Fruit fly (Drosophila melanogaster) whole organism, wandering third instar larva: ENCODE measurements around the gene ari-1.
A peak's percentile ranks its signal among the peaks of the same experiment; 100 is the strongest.

Experiments used
- Abd-B ChIP-seq: fragments of >200 bp; optimal IDR thresholded peaks from 2 replicates; lab custom pipeline; 2017; ENCODE audit warnings: missing biosample characterization, missing genetic modification characterization
- CG32264 ChIP-seq: fragments of 200-800 bp; sonication (Bioruptor generic); optimal IDR thresholded peaks from 2 replicates; lab custom pipeline; 2016; ENCODE audit warnings: missing biosample characterization, missing genetic modification characterization
- CG9705 ChIP-seq: fragments of 200-800 bp; sonication (Bioruptor generic); optimal IDR thresholded peaks from 2 replicates; lab custom pipeline; 2018; ENCODE audit warnings: missing biosample characterization, mild to moderate bottlenecking, missing genetic modification characterization
- CrebA ChIP-seq: fragments of 200-800 bp; sonication (Bioruptor generic); optimal IDR thresholded peaks from 2 replicates; lab custom pipeline; 2016; ENCODE audit warnings: missing biosample characterization, mild to moderate bottlenecking, missing genetic modification characterization, borderline replicate concordance
- Dfd ChIP-seq: fragments of >200 bp; optimal IDR thresholded peaks from 2 replicates; lab custom pipeline; 2017; ENCODE audit warnings: missing biosample characterization, missing genetic modification characterization
- Dif ChIP-seq: fragments of 200-275, 200-300 bp; sonication (Bioruptor generic); optimal IDR thresholded peaks from 2 replicates; lab custom pipeline; 2018; ENCODE audit warnings: missing biosample characterization, missing genetic modification characterization; ENCODE audit not compliant: partially characterized antibody
- GATAd ChIP-seq: sonication (Bioruptor generic); optimal IDR thresholded peaks from 2 replicates; lab custom pipeline; 2016; ENCODE audit warnings: missing biosample characterization, missing genetic modification characterization
- HLH106 ChIP-seq: fragments of 200-800 bp; optimal IDR thresholded peaks from 3 replicates; lab custom pipeline; 2019; ENCODE audit warnings: missing biosample characterization, mild to moderate bottlenecking, missing genetic modification characterization, moderate library complexity
- Hnf4 ChIP-seq: fragments of 200-800 bp; sonication (Bioruptor generic); optimal IDR thresholded peaks from 2 replicates; lab custom pipeline; 2016; ENCODE audit warnings: missing biosample characterization, mild to moderate bottlenecking, missing genetic modification characterization
- Hr78 ChIP-seq: fragments of >200 bp; optimal IDR thresholded peaks from 2 replicates; lab custom pipeline; 2017; ENCODE audit warnings: missing biosample characterization, missing genetic modification characterization
- Hr83 ChIP-seq: fragments of 200-300 bp; sonication (Bioruptor generic); optimal IDR thresholded peaks from 2 replicates; lab custom pipeline; 2016; ENCODE audit warnings: missing biosample characterization, mild to moderate bottlenecking, missing genetic modification characterization, moderate library complexity; ENCODE audit not compliant: poor library complexity, severe bottlenecking
- Myc ChIP-seq: fragments of >200 bp; optimal IDR thresholded peaks from 2 replicates; lab custom pipeline; 2017
- N ChIP-seq: fragments of >200 bp; optimal IDR thresholded peaks from 2 replicates; lab custom pipeline; 2018; ENCODE audit warnings: missing biosample characterization, missing external identifiers, missing genetic modification characterization
- OdsH ChIP-seq: fragments of 200-800 bp; sonication (Bioruptor generic); optimal IDR thresholded peaks from 2 replicates; lab custom pipeline; 2016; ENCODE audit warnings: missing biosample characterization, mild to moderate bottlenecking, missing genetic modification characterization
- Sp1 ChIP-seq: fragments of 200-800 bp; sonication (Bioruptor generic); optimal IDR thresholded peaks from 3 replicates; lab custom pipeline; 2019; ENCODE audit warnings: missing biosample characterization, mild to moderate bottlenecking, missing genetic modification characterization, moderate library complexity
- Vsx2 ChIP-seq: fragments of 200-300, 225-300 bp; sonication (Bioruptor generic); optimal IDR thresholded peaks from 2 replicates; lab custom pipeline; 2018; ENCODE audit warnings: missing biosample characterization, missing genetic modification characterization; ENCODE audit not compliant: partially characterized antibody
- brk ChIP-seq: fragments of 200-800 bp; sonication (Bioruptor generic); optimal IDR thresholded peaks from 2 replicates; lab custom pipeline; 2016; ENCODE audit warnings: missing biosample characterization, mild to moderate bottlenecking, missing genetic modification characterization
- dl ChIP-seq, 2 experiments: fragments of 175-275, 200-275 bp in 1 of 2; fragments of 200-275 bp in 1 of 2; sonication (Bioruptor generic); optimal IDR thresholded peaks; lab custom pipeline; 2018; ENCODE audit warnings: mild to moderate bottlenecking in 2 of 2, missing biosample characterization in 2 of 2, missing genetic modification characterization in 2 of 2, moderate library complexity in 2 of 2; ENCODE audit not compliant: partially characterized antibody in 2 of 2, insufficient read depth in 1 of 2
- dmrt93B ChIP-seq: fragments of 200-800 bp; sonication (Bioruptor generic); optimal IDR thresholded peaks from 2 replicates; lab custom pipeline; 2018; ENCODE audit warnings: missing biosample characterization, mild to moderate bottlenecking, missing genetic modification characterization
- ey ChIP-seq: fragments of 200-800 bp; sonication (Bioruptor generic); optimal IDR thresholded peaks from 2 replicates; lab custom pipeline; 2016; ENCODE audit warnings: missing biosample characterization, missing genetic modification characterization
- foxo ChIP-seq, 2 experiments: fragments of 200-800 bp; sonication (Bioruptor generic); optimal IDR thresholded peaks; 2 replicates in 1 of 2; 3 replicates in 1 of 2; lab custom pipeline; 2016 to 2017; ENCODE audit warnings: missing biosample characterization in 2 of 2, missing genetic modification characterization in 2 of 2
- fru ChIP-seq: fragments of 200-800 bp; sonication (Bioruptor generic); optimal IDR thresholded peaks from 3 replicates; lab custom pipeline; 2016; ENCODE audit warnings: missing biosample characterization, mild to moderate bottlenecking, missing genetic modification characterization
- h ChIP-seq: fragments of 200-800 bp; sonication (Bioruptor generic); optimal IDR thresholded peaks from 3 replicates; lab custom pipeline; 2016; ENCODE audit warnings: missing biosample characterization, mild to moderate bottlenecking, missing genetic modification characterization
- jim ChIP-seq: fragments of 175-275, 200-325 bp; sonication (Bioruptor generic); optimal IDR thresholded peaks from 2 replicates; lab custom pipeline; 2016; ENCODE audit warnings: missing biosample characterization, mild to moderate bottlenecking, missing genetic modification characterization
- lola ChIP-seq: fragments of >200 bp; optimal IDR thresholded peaks from 2 replicates; lab custom pipeline; 2017; ENCODE audit warnings: missing biosample characterization, missing genetic modification characterization
- rgr ChIP-seq: fragments of 200-800 bp; sonication (Bioruptor generic); optimal IDR thresholded peaks from 3 replicates; lab custom pipeline; 2016; ENCODE audit warnings: missing biosample characterization, mild to moderate bottlenecking, missing genetic modification characterization
- sage ChIP-seq: fragments of 200-800 bp; sonication (Bioruptor generic); optimal IDR thresholded peaks from 2 replicates; lab custom pipeline; 2016; ENCODE audit warnings: missing biosample characterization, mild to moderate bottlenecking, missing genetic modification characterization
- sv ChIP-seq: fragments of 200-800 bp; sonication (Bioruptor generic); optimal IDR thresholded peaks from 3 replicates; lab custom pipeline; 2016; ENCODE audit warnings: missing biosample characterization, missing genetic modification characterization
- tai ChIP-seq: sonication (Bioruptor generic); optimal IDR thresholded peaks from 2 replicates; lab custom pipeline; 2016; ENCODE audit warnings: missing biosample characterization, missing genetic modification characterization
- usp ChIP-seq: fragments of >200 bp; optimal IDR thresholded peaks from 2 replicates; lab custom pipeline; 2017; ENCODE audit warnings: missing biosample characterization, missing genetic modification characterization
- woc ChIP-seq: sonication (Bioruptor generic); optimal IDR thresholded peaks from 2 replicates; lab custom pipeline; 2016; ENCODE audit warnings: missing biosample characterization, mild to moderate bottlenecking, missing genetic modification characterization

Gene ari-1

DNA sequence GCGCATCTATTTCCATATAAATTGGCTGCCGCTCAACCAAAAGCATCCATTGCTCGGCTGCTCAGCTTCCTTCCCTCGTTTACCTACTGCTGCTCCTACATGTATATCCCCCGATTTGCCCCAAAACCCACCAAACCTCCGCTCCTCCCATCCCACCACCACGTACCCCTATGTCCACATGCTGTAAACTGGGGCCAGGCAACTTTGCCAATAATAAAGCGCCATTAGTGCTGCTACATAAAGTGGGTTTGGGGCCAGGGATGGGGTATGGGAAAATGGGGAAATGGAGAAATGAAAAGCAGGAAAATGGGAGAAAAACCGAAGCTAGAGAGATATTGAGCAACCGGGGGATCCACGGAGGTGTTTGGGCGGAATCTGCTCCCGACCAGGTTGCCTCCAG is 11.7 kb upstream of the ari-1 start:
- no peak for TF ChIP-seq rgr
- TF ChIP-seq, all 38 proteins: peak for 0

dm6 chrX:18140932-18141587 is 3.5 kb upstream of the ari-1 start:
- TF ChIP-seq Abd-B (GFP tag; lab: Kevin White, UChicago) (no peak), Hr78 (GFP tag; lab: Kevin White, UChicago) (no peak), CG32264 (GFP tag; lab: Kevin White, UChicago) (no peak), N (no peak), Dfd (GFP tag; lab: Kevin White, UChicago) (no peak), brk (GFP tag; lab: Kevin White, UChicago) (no peak), OdsH (GFP tag; lab: Kevin White, UChicago) (no peak), usp (GFP tag; lab: Kevin White, UChicago) (no peak), ey (GFP tag; lab: Kevin White, UChicago) (no peak), jim (GFP tag; lab: Kevin White, UChicago) (no peak), foxo (GFP tag; optimal IDR thresholded peaks at IDR 0.05; lab: Kevin White, UChicago) (no peak), CrebA (GFP tag; lab: Kevin White, UChicago) (no peak), dmrt93B (GFP tag; lab: Kevin White, UChicago) (no peak), fru (no peak), lola (GFP tag; lab: Kevin White, UChicago) (no peak)

DNA sequence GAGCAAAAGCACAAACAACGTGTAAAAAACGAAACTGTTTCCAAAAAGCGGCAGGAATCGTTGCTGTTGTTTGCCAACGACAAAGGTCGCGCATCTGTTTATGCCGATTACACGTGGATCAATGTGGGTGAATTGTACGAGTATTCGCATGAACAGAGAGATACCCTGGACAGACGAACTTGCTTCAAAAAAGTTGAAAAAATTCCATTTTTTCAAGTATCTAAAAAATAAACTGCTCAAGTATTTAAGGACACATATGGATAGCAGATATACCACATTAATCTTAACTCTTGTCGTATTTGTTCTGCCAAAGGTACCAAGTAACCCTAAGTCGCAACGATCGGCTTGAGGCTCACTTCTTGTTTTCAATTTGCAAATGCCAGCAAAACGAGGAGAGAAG is 2.4 kb upstream of the ari-1 start:
- TF ChIP-seq Hnf4 (GFP tag; lab: Kevin White, UChicago), result no peak
- no peak for TF ChIP-seq sage
- TF ChIP-seq OdsH (GFP tag; lab: Kevin White, UChicago), result no peak
- no peak for TF ChIP-seq ey (GFP tag; lab: Kevin White, UChicago)
- no peak for TF ChIP-seq Vsx2 (GFP tag; lab: Kevin White, UChicago)
- TF ChIP-seq Hr83 (GFP tag; lab: Kevin White, UChicago), result no peak
- no peak for TF ChIP-seq brk (GFP tag; lab: Kevin White, UChicago)
- TF ChIP-seq HLH106 (tag; lab: Kevin White, UChicago), result no peak
- TF ChIP-seq Dif (GFP tag; lab: Kevin White, UChicago), result no peak
- TF ChIP-seq tai, result no peak
- TF ChIP-seq foxo (GFP tag; optimal IDR thresholded peaks at IDR 0.05; lab: Kevin White, UChicago), result no peak
- no peak for TF ChIP-seq Sp1 (GFP tag; lab: Kevin White, UChicago)
- TF ChIP-seq GATAd (GFP tag; lab: Kevin White, UChicago), result no peak
- no peak for TF ChIP-seq rgr
- no peak for TF ChIP-seq Abd-B (GFP tag; lab: Kevin White, UChicago)

DNA sequence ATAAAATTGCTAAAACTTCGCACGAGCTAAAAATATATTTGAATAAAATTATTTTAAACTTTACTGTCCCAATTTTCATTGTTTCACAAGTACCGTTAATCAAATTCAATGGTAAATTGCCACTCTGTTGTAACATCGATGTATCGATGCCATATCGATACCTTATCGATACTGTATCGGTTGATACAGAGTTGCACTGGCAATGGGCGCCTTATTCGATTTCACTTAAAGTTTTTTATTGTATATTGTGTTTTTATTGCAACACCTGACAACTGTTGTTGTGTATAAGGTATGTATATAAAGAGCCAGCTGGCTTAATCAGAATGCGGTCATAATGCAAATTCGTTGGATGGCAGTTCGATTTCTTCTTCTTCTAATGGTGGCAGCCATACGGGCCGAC is 713 bp upstream of the ari-1 start, which contains the start of gene CG43229:
TSS of gene CG43229 (plus strand) at position 246 of the 400 bp plus-strand sequence.
- TF ChIP-seq Dfd (GFP tag; lab: Kevin White, UChicago) (no peak), Hr78 (GFP tag; lab: Kevin White, UChicago) (no peak), CG9705 (GFP tag; lab: Kevin White, UChicago) (no peak), tai (no peak), woc (GFP tag; lab: Kevin White, UChicago) (no peak), N (no peak), sv (GFP tag; lab: Kevin White, UChicago) (no peak), rgr (no peak), ey (GFP tag; lab: Kevin White, UChicago) (no peak), sage (no peak), Abd-B (GFP tag; lab: Kevin White, UChicago) (no peak), Myc (no peak), dl (GFP tag; optimal IDR thresholded peaks at IDR 0.05; lab: Kevin White, UChicago; ENCODE audit: insufficient read depth in 1 of 2, partially characterized antibody in 2 of 2) (no peak), Dif (GFP tag; lab: Kevin White, UChicago) (no peak), HLH106 (tag; lab: Kevin White, UChicago) (no peak), dmrt93B (GFP tag; lab: Kevin White, UChicago) (no peak), usp (GFP tag; lab: Kevin White, UChicago) (no peak)

DNA sequence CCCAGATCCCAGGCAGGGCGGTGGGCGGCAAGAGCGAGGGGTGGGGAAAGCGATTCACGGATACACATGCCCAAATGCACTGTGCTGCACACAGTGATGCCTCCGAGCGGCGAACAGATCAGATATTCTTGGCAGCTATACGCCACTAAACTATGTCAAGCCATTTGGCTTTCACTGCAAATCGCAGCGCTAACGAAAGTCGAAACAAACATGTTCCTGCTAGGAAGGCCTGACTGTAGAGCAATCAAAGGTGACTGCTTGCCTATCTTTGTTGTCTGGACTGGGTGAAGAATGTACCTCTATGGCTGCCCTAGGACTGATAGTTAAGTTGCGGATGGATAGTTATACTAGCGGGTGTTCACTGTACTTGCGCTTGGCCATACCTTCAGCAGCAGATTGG is 1.5 kb downstream of the ari-1 start:
- TF ChIP-seq Hr83 (GFP tag; lab: Kevin White, UChicago) (no peak), h (GFP tag; lab: Kevin White, UChicago) (peak; percentile 0), foxo (GFP tag; optimal IDR thresholded peaks at IDR 0.05; lab: Kevin White, UChicago) (peak in 1 of 2 experiments; percentile 26)
